Worm (Caenorhabditis elegans): ENCODE data around the gene htz-1.

htz-1 gene

DNA sequence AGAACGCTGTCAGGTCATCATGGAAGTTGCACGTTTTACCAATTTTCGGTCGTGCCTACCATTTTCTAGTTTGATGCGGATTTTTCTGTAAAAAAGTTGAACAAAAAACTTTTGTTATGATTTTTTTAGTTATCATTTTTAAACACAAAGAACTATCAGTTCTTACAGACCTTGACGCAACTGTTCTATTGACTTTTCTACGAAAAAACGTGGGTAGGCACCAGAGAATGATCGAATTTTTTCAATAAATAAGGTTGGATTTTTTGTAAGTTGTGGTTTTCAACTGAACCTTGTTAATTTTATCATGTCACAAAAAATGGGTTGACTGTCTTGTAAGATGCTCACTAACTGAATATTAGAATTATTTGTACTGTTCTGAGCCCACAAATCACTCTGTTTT, 32.6 kb downstream of the htz-1 start:
- TF ChIP-seq hmbx-1 (tag; optimal IDR thresholded peaks at IDR 0.05), result no peak
- TF ChIP-seq F13C5.2 (tag; optimal IDR thresholded peaks at IDR 0.05), result no peak
- TF ChIP-seq aly-1 (tag; optimal IDR thresholded peaks at IDR 0.05), result no peak
- TF ChIP-seq tbx-37 (GFP tag; conservative IDR thresholded peaks at IDR 0.05), result no peak
- TF ChIP-seq tbx-11 (GFP tag; IDR thresholded peaks at IDR 0.05), result no peak
- no peak for TF ChIP-seq ama-1 (optimal IDR thresholded peaks at IDR 0.05)
- no peak for TF ChIP-seq hmg-4 (GFP tag; optimal IDR thresholded peaks at IDR 0.05)
- no peak for TF ChIP-seq flt-1 (GFP tag; IDR thresholded peaks at IDR 0.05)
- no peak for TF ChIP-seq hnd-1 (tag; optimal IDR thresholded peaks at IDR 0.05)

DNA sequence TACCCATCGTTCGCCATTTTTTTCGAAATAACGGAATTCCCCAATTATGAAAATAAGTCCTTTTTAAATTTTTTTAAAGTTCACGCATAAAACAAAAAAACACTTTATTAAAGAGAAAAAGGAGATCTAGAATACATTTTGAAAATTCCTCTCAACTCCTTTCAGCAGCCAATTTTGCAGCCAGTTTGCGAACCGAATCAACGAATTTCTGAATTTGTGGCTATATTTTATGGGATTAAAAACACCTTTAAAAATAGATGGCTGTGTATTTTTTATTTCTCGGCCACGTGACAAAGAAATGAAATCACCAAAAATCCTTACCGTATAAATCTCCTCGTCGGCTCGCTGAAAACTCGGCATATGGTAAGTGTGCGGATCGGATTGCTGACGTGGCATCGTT, 34.0 kb downstream of the htz-1 start, which contains the start of gene M01H9.10:
Gene M01H9.10 (minus strand): TSS at position 101 of the 400 bp plus-strand sequence.
- TF ChIP-seq ceh-36 (tag; optimal IDR thresholded peaks at IDR 0.05) (no peak), tbx-11 (GFP tag; IDR thresholded peaks at IDR 0.05) (no peak)

DNA sequence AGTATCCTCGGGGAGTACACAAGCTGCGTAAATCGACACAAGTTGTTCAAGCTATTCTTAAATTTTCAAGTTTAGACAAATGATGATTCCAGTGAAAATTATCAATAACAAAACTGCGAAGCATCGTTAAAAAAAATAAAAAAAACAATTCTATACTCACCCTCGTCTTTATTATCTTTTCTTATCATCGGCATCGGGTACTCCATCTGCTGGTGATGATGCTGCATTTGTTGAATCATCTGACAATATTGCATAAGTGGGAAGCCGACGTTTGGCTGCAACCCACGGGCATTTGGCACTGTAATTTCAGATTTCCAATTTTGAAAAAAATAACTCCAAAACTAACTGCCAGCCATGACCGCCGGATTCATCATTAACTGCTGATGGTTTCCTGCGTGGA, 35.3 kb downstream of the htz-1 start:
- TF ChIP-seq ceh-13 (GFP tag; optimal IDR thresholded peaks at IDR 0.05), result no peak
- TF ChIP-seq ceh-36 (tag; optimal IDR thresholded peaks at IDR 0.05), result no peak
- TF ChIP-seq tbx-37 (GFP tag; conservative IDR thresholded peaks at IDR 0.05), result no peak
- TF ChIP-seq pes-1 (GFP tag; IDR thresholded peaks at IDR 0.05), result no peak
- TF ChIP-seq hmg-4 (GFP tag; optimal IDR thresholded peaks at IDR 0.05), result no peak
- TF ChIP-seq aly-1 (tag; optimal IDR thresholded peaks at IDR 0.05), result no peak
- TF ChIP-seq tra-4 (tag; optimal IDR thresholded peaks at IDR 0.05), result no peak
- TF ChIP-seq tbx-11 (GFP tag; IDR thresholded peaks at IDR 0.05), result no peak
- no peak for TF ChIP-seq ama-1 (optimal IDR thresholded peaks at IDR 0.05)
- TF ChIP-seq ets-7 (tag; optimal IDR thresholded peaks at IDR 0.05), result no peak
- no peak for TF ChIP-seq F13C5.2 (tag; optimal IDR thresholded peaks at IDR 0.05)
- TF ChIP-seq scrt-1 (GFP tag; IDR thresholded peaks at IDR 0.05), result no peak
- no peak for TF ChIP-seq sea-1 (GFP tag; conservative IDR thresholded peaks at IDR 0.05)
- TF ChIP-seq flt-1 (GFP tag; IDR thresholded peaks at IDR 0.05), result no peak

DNA sequence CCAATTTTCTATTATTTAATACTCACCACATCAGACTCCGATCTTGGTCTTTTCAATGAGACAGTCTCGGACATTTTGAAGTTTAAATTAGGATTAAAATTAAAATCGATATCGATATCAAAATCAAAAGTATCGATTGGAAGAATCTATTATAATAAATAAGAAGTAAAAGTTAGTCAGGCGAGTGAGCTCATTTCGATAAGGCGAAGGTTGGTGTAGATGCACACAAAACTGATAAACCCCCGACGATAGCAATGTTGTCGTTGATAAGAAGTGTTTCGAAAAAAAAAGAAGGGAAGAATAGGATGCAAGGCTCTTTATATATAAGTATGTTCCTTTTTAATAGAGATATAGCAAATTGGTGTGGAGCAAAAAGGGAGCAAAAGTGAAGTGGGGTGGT, 36.5 kb downstream of the htz-1 start, which contains the start of gene M01H9.4:
Gene M01H9.4 (minus strand): TSS at position 379 of the 400 bp plus-strand sequence.
- TF ChIP-seq scrt-1 (GFP tag; IDR thresholded peaks at IDR 0.05), result no peak

DNA sequence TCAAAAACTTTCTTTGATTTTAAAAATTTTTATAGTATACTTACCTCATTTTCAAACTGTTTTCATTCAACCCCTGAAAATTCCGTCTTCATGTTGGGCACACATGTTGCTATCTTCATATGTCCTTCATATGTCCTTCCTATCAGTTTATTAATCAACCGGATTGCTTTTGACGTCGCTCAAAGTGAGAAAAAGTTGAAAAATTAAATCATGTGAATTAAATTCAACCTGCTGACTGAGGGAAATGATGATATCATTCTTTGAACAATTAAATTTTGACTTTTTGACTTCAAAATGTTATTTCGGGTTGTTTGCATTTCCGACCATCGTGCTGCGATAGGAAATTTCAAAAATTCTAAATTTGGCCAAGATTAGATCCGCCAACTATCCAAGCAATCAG, 38.5 kb downstream of the htz-1 start:
- no peak for TF ChIP-seq B0310.2 (tag; optimal IDR thresholded peaks at IDR 0.05)
- no peak for TF ChIP-seq aly-1 (tag; optimal IDR thresholded peaks at IDR 0.05)
- no peak for TF ChIP-seq hnd-1 (tag; optimal IDR thresholded peaks at IDR 0.05)
- TF ChIP-seq pes-1 (GFP tag; IDR thresholded peaks at IDR 0.05), result no peak
- TF ChIP-seq ama-1 (optimal IDR thresholded peaks at IDR 0.05), result no peak
- no peak for TF ChIP-seq sea-1 (GFP tag; conservative IDR thresholded peaks at IDR 0.05)
- TF ChIP-seq F13C5.2 (tag; optimal IDR thresholded peaks at IDR 0.05), result no peak
- TF ChIP-seq tbx-37 (GFP tag; conservative IDR thresholded peaks at IDR 0.05), result no peak
- TF ChIP-seq scrt-1 (GFP tag; IDR thresholded peaks at IDR 0.05), result no peak
- no peak for TF ChIP-seq tbx-11 (GFP tag; IDR thresholded peaks at IDR 0.05)
- no peak for TF ChIP-seq ceh-36 (tag; optimal IDR thresholded peaks at IDR 0.05)
- no peak for TF ChIP-seq ceh-13 (GFP tag; optimal IDR thresholded peaks at IDR 0.05)
- TF ChIP-seq hmbx-1 (tag; optimal IDR thresholded peaks at IDR 0.05), result no peak
- no peak for TF ChIP-seq flt-1 (GFP tag; IDR thresholded peaks at IDR 0.05)
- TF ChIP-seq ets-7 (tag; optimal IDR thresholded peaks at IDR 0.05), result no peak
- TF ChIP-seq tra-4 (tag; optimal IDR thresholded peaks at IDR 0.05), result no peak
- TF ChIP-seq hmg-4 (GFP tag; optimal IDR thresholded peaks at IDR 0.05), result no peak

DNA sequence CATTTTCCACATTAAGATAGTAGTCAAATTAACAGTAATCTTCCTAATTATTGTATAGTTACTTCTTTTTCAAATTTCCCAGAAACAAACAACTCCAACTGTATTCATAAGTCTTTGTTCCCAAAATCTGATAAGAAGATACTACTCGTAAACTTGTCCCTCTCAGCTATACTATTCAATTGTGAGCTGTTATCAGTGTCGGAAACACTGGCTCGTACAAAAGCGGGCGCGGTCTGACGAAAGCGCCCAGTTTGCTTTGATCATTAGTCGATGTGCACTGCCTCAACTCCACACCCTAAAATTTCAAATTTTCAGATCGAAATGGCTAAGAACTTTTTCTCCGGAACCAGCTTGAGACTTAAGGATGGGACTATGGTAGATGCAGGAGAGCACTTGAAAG, 40.7 kb downstream of the htz-1 start, which contains the start of gene trx-3:
Gene trx-3 (plus strand): TSS at position 291 of the 400 bp plus-strand sequence.
- no peak for TF ChIP-seq scrt-1 (GFP tag; IDR thresholded peaks at IDR 0.05)
- TF ChIP-seq tra-4 (tag; optimal IDR thresholded peaks at IDR 0.05), result no peak
- TF ChIP-seq ets-7 (tag; optimal IDR thresholded peaks at IDR 0.05), result no peak
- TF ChIP-seq hmg-4 (GFP tag; optimal IDR thresholded peaks at IDR 0.05), result no peak
- TF ChIP-seq flt-1 (GFP tag; IDR thresholded peaks at IDR 0.05), result no peak
- TF ChIP-seq pes-1 (GFP tag; IDR thresholded peaks at IDR 0.05), result no peak
- no peak for TF ChIP-seq aly-1 (tag; optimal IDR thresholded peaks at IDR 0.05)
- no peak for TF ChIP-seq ama-1 (optimal IDR thresholded peaks at IDR 0.05)
- no peak for TF ChIP-seq hmbx-1 (tag; optimal IDR thresholded peaks at IDR 0.05)
- TF ChIP-seq ceh-13 (GFP tag; optimal IDR thresholded peaks at IDR 0.05), result no peak

DNA sequence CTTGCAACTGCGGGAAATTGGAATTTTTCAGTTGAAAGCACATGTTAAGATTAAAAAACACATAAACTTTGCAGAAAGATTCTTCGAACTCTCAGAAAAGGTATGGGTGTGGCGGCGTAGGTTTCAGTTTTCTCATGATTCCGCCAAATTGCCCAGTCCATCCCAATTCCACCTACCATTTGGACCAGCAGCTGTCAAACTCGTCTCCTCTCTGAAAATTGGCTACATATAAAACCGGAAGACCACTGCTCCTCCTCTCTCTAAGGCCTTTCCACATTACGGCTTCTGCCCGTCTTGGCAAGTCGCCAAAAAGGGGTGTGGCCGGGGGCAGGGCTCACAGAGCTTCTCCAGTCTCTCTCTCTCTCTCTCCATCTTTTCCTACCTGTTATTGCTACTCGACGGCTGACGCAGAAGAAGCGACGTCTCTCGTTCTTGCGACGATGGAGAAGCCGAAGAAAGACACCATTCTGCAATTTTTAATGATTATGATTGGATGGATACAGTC, 44.2 kb downstream of the htz-1 start, which contains the start of gene ZK180.7:
Gene ZK180.7 (plus strand): TSS at position 395 of the 505 bp plus-strand sequence.
- TF ChIP-seq F13C5.2 (tag; optimal IDR thresholded peaks at IDR 0.05) (no peak), hnd-1 (tag; optimal IDR thresholded peaks at IDR 0.05) (no peak), ama-1 (optimal IDR thresholded peaks at IDR 0.05) (no peak), aly-1 (tag; optimal IDR thresholded peaks at IDR 0.05) (no peak), hmg-4 (GFP tag; optimal IDR thresholded peaks at IDR 0.05) (no peak), B0310.2 (tag; optimal IDR thresholded peaks at IDR 0.05) (no peak), scrt-1 (GFP tag; IDR thresholded peaks at IDR 0.05) (no peak), flt-1 (GFP tag; IDR thresholded peaks at IDR 0.05) (no peak), pes-1 (GFP tag; IDR thresholded peaks at IDR 0.05) (no peak), ceh-36 (tag; optimal IDR thresholded peaks at IDR 0.05) (no peak), sea-1 (GFP tag; conservative IDR thresholded peaks at IDR 0.05) (no peak), ets-7 (tag; optimal IDR thresholded peaks at IDR 0.05) (no peak), hmbx-1 (tag; optimal IDR thresholded peaks at IDR 0.05) (no peak), tbx-11 (GFP tag; IDR thresholded peaks at IDR 0.05) (no peak), ceh-13 (GFP tag; optimal IDR thresholded peaks at IDR 0.05) (no peak), tra-4 (tag; optimal IDR thresholded peaks at IDR 0.05) (no peak), tbx-37 (GFP tag; conservative IDR thresholded peaks at IDR 0.05) (no peak)

Data from whole organism, early embryonic.